Worm (Caenorhabditis elegans) whole organism, L4 larva: ENCODE data around the gene eif-3.L.
A peak's percentile ranks its signal among the peaks of the same experiment; 100 is the strongest.

Experiments used
- F37D6.2 ChIP-seq: sonication (generic microtip); optimal IDR thresholded peaks from 2 replicates; lab custom pipeline; 2016; ENCODE audit warnings: mild to moderate bottlenecking, missing genetic modification characterization, missing compliant biosample characterization
- F44E2.7 ChIP-seq: fragments of 200-800 bp; sonication (Bioruptor generic); IDR thresholded peaks from 2 replicates; pipeline ENCODE4 v2.1.2; 2022; ENCODE audit warnings: missing genetic modification characterization, missing compliant biosample characterization
- R02D3.7 ChIP-seq: fragments of 150-350 bp; sonication (generic microtip); optimal IDR thresholded peaks from 3 replicates; lab custom pipeline; 2014; ENCODE audit warnings: missing biosample characterization, missing genetic modification characterization
- T20F7.1 ChIP-seq: fragments of 200-800 bp; sonication (Bioruptor generic); optimal IDR thresholded peaks from 2 replicates; lab custom pipeline; 2018; ENCODE audit warnings: mild to moderate bottlenecking, missing genetic modification characterization, missing compliant biosample characterization
- T26A8.4 ChIP-seq: fragments of 200-800 bp; sonication (Bioruptor generic); IDR thresholded peaks from 2 replicates; pipeline ENCODE4 v1.3.6; 2022; ENCODE audit warnings: missing genetic modification characterization, missing compliant biosample characterization
- Y105C5A.15 ChIP-seq: fragments of 200-800 bp; sonication (Bioruptor generic); IDR thresholded peaks from 2 replicates; pipeline ENCODE4 v1.3.6; 2022; ENCODE audit warnings: missing genetic modification characterization, missing compliant biosample characterization
- Y48G9A.11 ChIP-seq: fragments of 200-800 bp; sonication (Bioruptor generic); IDR thresholded peaks from 2 replicates; pipeline ENCODE4 v1.3.6; 2022; ENCODE audit warnings: missing genetic modification reagents, missing genetic modification characterization, missing compliant biosample characterization
- Y75B8A.6 ChIP-seq: fragments of 200-800 bp; sonication (Bioruptor generic); IDR thresholded peaks from 2 replicates; pipeline ENCODE4 v1.3.6; 2022; ENCODE audit warnings: missing genetic modification reagents, missing genetic modification characterization, missing compliant biosample characterization
- aha-1 ChIP-seq: fragments of 150-350 bp; peaks from one replicate; lab custom pipeline; 2014; ENCODE audit warnings: missing biosample characterization, missing genetic modification characterization
- aly-2 ChIP-seq: sonication (generic microtip); optimal IDR thresholded peaks from 2 replicates; lab custom pipeline; 2018; ENCODE audit warnings: missing biosample characterization, missing genetic modification characterization
- arid-1 ChIP-seq: fragments of 200-800 bp; sonication (Bioruptor generic); conservative IDR thresholded peaks from 2 replicates; pipeline ENCODE4 v1.3.6; 2022; ENCODE audit warnings: missing genetic modification reagents, missing genetic modification characterization, missing compliant biosample characterization
- ceh-44 ChIP-seq: fragments of 200-800 bp; sonication (Bioruptor generic); IDR thresholded peaks from 2 replicates; pipeline ENCODE4 v1.3.6; 2022; ENCODE audit warnings: missing genetic modification reagents, missing genetic modification characterization, missing compliant biosample characterization
- ceh-82 ChIP-seq: sonication (generic microtip); optimal IDR thresholded peaks from 2 replicates; lab custom pipeline; 2017; ENCODE audit warnings: missing biosample characterization, missing genetic modification characterization
- cey-2 ChIP-seq: sonication (generic microtip); optimal IDR thresholded peaks from 3 replicates; lab custom pipeline; 2017; ENCODE audit warnings: missing genetic modification characterization, mild to moderate bottlenecking, missing compliant biosample characterization, antibody characterized with exemption, borderline replicate concordance; ENCODE audit not compliant: insufficient read depth
- daf-12 ChIP-seq: fragments of 150-350 bp; optimal IDR thresholded peaks from 2 replicates; lab custom pipeline; 2014; ENCODE audit warnings: missing biosample characterization, missing genetic modification reagents, missing genetic modification characterization
- daf-16 ChIP-seq, 3 experiments: sonication (generic microtip); optimal IDR thresholded peaks; 2 replicates each; lab custom pipeline; 2016 to 2017; ENCODE audit warnings: missing genetic modification characterization in 3 of 3, missing genetic modification reagents in 3 of 3, mild to moderate bottlenecking in 2 of 3, missing compliant biosample characterization in 2 of 3, missing biosample characterization in 1 of 3, moderate library complexity in 1 of 3
- daf-19 ChIP-seq: fragments of 200-800 bp; sonication (Bioruptor generic); conservative IDR thresholded peaks from 2 replicates; pipeline ENCODE4 v1.3.6; 2022; ENCODE audit warnings: missing genetic modification characterization, missing compliant biosample characterization
- dmd-6 ChIP-seq: fragments of 200-800 bp; sonication (Bioruptor generic); IDR thresholded peaks from 2 replicates; pipeline ENCODE4 v1.3.6; 2022; ENCODE audit warnings: missing genetic modification reagents, missing genetic modification characterization, missing compliant biosample characterization
- dpl-1 ChIP-seq: fragments of 150-350 bp; optimal IDR thresholded peaks from 2 replicates; lab custom pipeline; 2014; ENCODE audit warnings: missing biosample characterization, missing genetic modification reagents, missing genetic modification characterization
- dve-1 ChIP-seq: sonication (generic microtip); optimal IDR thresholded peaks from 2 replicates; lab custom pipeline; 2017; ENCODE audit warnings: antibody characterized with exemption, mild to moderate bottlenecking, missing genetic modification characterization, missing compliant biosample characterization; ENCODE audit not compliant: insufficient read depth
- gei-8 ChIP-seq: fragments of 200-800 bp; sonication (Bioruptor generic); optimal IDR thresholded peaks from 2 replicates; lab custom pipeline; 2018; ENCODE audit warnings: mild to moderate bottlenecking, missing genetic modification characterization, missing compliant biosample characterization
- lin-1 ChIP-seq: fragments of 200-800 bp; sonication (Bioruptor generic); IDR thresholded peaks from 2 replicates; pipeline ENCODE4 v1.3.6; 2022; ENCODE audit warnings: missing genetic modification reagents, missing genetic modification characterization, missing compliant biosample characterization
- lin-39 ChIP-seq: fragments of 150-350 bp; optimal IDR thresholded peaks from 2 replicates; lab custom pipeline; 2014; ENCODE audit warnings: missing biosample characterization, missing genetic modification reagents, missing genetic modification characterization
- lsy-2 ChIP-seq, 2 experiments: fragments of 150-350 bp in 1 of 2; sonication (generic microtip) in 1 of 2; optimal IDR thresholded peaks; 2 replicates each; lab custom pipeline; 2014 to 2017; ENCODE audit warnings: missing biosample characterization in 2 of 2, missing genetic modification characterization in 2 of 2
- madf-9 ChIP-seq: fragments of 200-800 bp; sonication (Bioruptor generic); conservative IDR thresholded peaks from 2 replicates; pipeline ENCODE4 v1.3.6; 2022; ENCODE audit warnings: missing genetic modification reagents, missing genetic modification characterization, missing compliant biosample characterization
- mdl-1 ChIP-seq, 2 experiments: fragments of 150-350 bp in 1 of 2; sonication (generic microtip) in 1 of 2; optimal IDR thresholded peaks; 2 replicates each; lab custom pipeline; 2014 to 2017; ENCODE audit warnings: missing biosample characterization in 2 of 2, missing genetic modification characterization in 2 of 2
- mdt-29 ChIP-seq: fragments of 200-800 bp; sonication (Bioruptor generic); IDR thresholded peaks from 2 replicates; pipeline ENCODE4 v1.3.6; 2022; ENCODE audit warnings: missing genetic modification reagents, missing genetic modification characterization, missing compliant biosample characterization
- mxl-2 ChIP-seq: fragments of 200-800 bp; sonication (Bioruptor generic); conservative IDR thresholded peaks from 2 replicates; pipeline ENCODE4 v1.3.6; 2022; ENCODE audit warnings: missing genetic modification reagents, missing genetic modification characterization, missing compliant biosample characterization
- nhr-10 ChIP-seq: fragments of 150-350 bp; optimal IDR thresholded peaks from 2 replicates; lab custom pipeline; 2014; ENCODE audit warnings: missing biosample characterization, missing genetic modification characterization
- nhr-102 ChIP-seq: sonication (generic microtip); optimal IDR thresholded peaks from 2 replicates; lab custom pipeline; 2016; ENCODE audit warnings: mild to moderate bottlenecking, missing genetic modification characterization, moderate library complexity, missing compliant biosample characterization
- nhr-111 ChIP-seq: fragments of 200-800 bp; sonication (Bioruptor generic); optimal IDR thresholded peaks from 2 replicates; lab custom pipeline; 2018; ENCODE audit warnings: mild to moderate bottlenecking, missing genetic modification characterization, missing compliant biosample characterization
- nhr-237 ChIP-seq: sonication (generic microtip); optimal IDR thresholded peaks from 2 replicates; lab custom pipeline; 2017; ENCODE audit warnings: missing biosample characterization, missing genetic modification characterization
- nhr-41 ChIP-seq: fragments of 200-800 bp; sonication (Bioruptor generic); IDR thresholded peaks from 2 replicates; pipeline ENCODE4 v1.3.6; 2022; ENCODE audit warnings: missing genetic modification reagents, missing genetic modification characterization, missing compliant biosample characterization
- nhr-6 ChIP-seq: fragments of 150-350 bp; optimal IDR thresholded peaks from 2 replicates; lab custom pipeline; 2014; ENCODE audit warnings: missing biosample characterization, missing genetic modification characterization
- nhr-76 ChIP-seq: fragments of 150-350 bp; optimal IDR thresholded peaks from 2 replicates; lab custom pipeline; 2014; ENCODE audit warnings: missing biosample characterization, missing genetic modification characterization
- pha-4 ChIP-seq, 2 experiments: fragments of 150-350 bp in 1 of 2; fragments of 200-800 bp in 1 of 2; sonication (Bioruptor generic) in 1 of 2; IDR thresholded peaks in 1 of 2; optimal IDR thresholded peaks in 1 of 2; 2 replicates each; pipeline versions ENCODE4 v1.3.6 to Lab custom; 2014 to 2022; ENCODE audit warnings: missing genetic modification characterization in 2 of 2, missing genetic modification reagents in 2 of 2, missing biosample characterization in 1 of 2, missing compliant biosample characterization in 1 of 2
- rbr-2 ChIP-seq: sonication (generic microtip); optimal IDR thresholded peaks from 2 replicates; lab custom pipeline; 2016; ENCODE audit warnings: missing genotype, missing genetic modification characterization, missing compliant biosample characterization
- saeg-2 ChIP-seq: fragments of 200-800 bp; sonication (Bioruptor generic); IDR thresholded peaks from 2 replicates; pipeline ENCODE4 v1.3.6; 2022; ENCODE audit warnings: missing genetic modification reagents, missing genetic modification characterization, missing compliant biosample characterization
- skn-1 ChIP-seq: fragments of 150-350 bp; optimal IDR thresholded peaks from 2 replicates; lab custom pipeline; 2014; ENCODE audit warnings: missing biosample characterization, missing genetic modification characterization
- snpc-4 ChIP-seq: fragments of 150-350 bp; optimal IDR thresholded peaks from 2 replicates; lab custom pipeline; 2014; ENCODE audit warnings: missing biosample characterization, missing genetic modification characterization
- tra-1 ChIP-seq: fragments of 200-800 bp; sonication (Bioruptor generic); IDR thresholded peaks from 2 replicates; pipeline ENCODE4 v1.3.6; 2022; ENCODE audit warnings: missing genetic modification reagents, missing genetic modification characterization, missing compliant biosample characterization
- unc-39 ChIP-seq: sonication (generic microtip); optimal IDR thresholded peaks from 2 replicates; lab custom pipeline; 2017; ENCODE audit warnings: missing biosample characterization, missing genetic modification characterization
- unc-62 ChIP-seq, 3 experiments: fragments of 150-350 bp in 1 of 3; sonication (generic microtip); optimal IDR thresholded peaks in 2 of 3; peaks in 1 of 3; 1 replicate in 1 of 3; 2 replicates in 2 of 3; lab custom pipeline; 2014 to 2017; ENCODE audit warnings: missing biosample characterization in 3 of 3, missing genetic modification characterization in 3 of 3, missing genetic modification reagents in 3 of 3, missing genotype in 1 of 3
- zag-1 ChIP-seq: fragments of 150-350 bp; optimal IDR thresholded peaks from 2 replicates; lab custom pipeline; 2014; ENCODE audit warnings: missing biosample characterization, missing genetic modification characterization
- zfp-2 ChIP-seq: sonication (generic microtip); optimal IDR thresholded peaks from 2 replicates; lab custom pipeline; 2016; ENCODE audit warnings: mild to moderate bottlenecking, missing genetic modification characterization, missing compliant biosample characterization
- zfp-3 ChIP-seq: fragments of 200-800 bp; sonication (Bioruptor generic); conservative IDR thresholded peaks from 2 replicates; pipeline ENCODE4 v1.3.6; 2022; ENCODE audit warnings: missing genetic modification reagents, missing genetic modification characterization, missing compliant biosample characterization
- zip-2 ChIP-seq: fragments of 150-350 bp; optimal IDR thresholded peaks from 2 replicates; lab custom pipeline; 2014; ENCODE audit warnings: missing biosample characterization, missing genetic modification characterization
- ztf-11 ChIP-seq: fragments of 150-350 bp; optimal IDR thresholded peaks from 2 replicates; lab custom pipeline; 2014; ENCODE audit warnings: missing biosample characterization, missing genetic modification characterization

The eif-3.L gene

ce11 chrII:5577060-5577459 lies 45.2 kb downstream of the eif-3.L start (continued):
- TF ChIP-seq zip-2 (tag; lab: Kevin White, UChicago) (peak; percentile 23), Y105C5A.15 (peak; percentile 83), ceh-44 (GFP tag; lab: Robert Waterston, UW) (0 out of 2 replicates have a peak, but pooled peaks have one; percentile 26), arid-1 (GFP tag; lab: Robert Waterston, UW) (peak; percentile 46; the same call in 1 of the 2 replicates), lin-39 (tag; lab: Kevin White, UChicago) (no peak), unc-39 (no peak), pha-4 (GFP tag; IDR thresholded peaks at IDR 0.05; lab: Robert Waterston, UW) (peak; percentile 73), pha-4 (tag; optimal IDR thresholded peaks at IDR 0.05; lab: Kevin White, UChicago) (no peak), aly-2 (tag; lab: Kevin White, UChicago) (no peak), nhr-41 (GFP tag; lab: Robert Waterston, UW) (no peak), skn-1 (tag; lab: Kevin White, UChicago) (no peak), zfp-2 (tag; lab: Kevin White, UChicago) (no peak), F37D6.2 (tag; lab: Kevin White, UChicago) (peak; percentile 17), nhr-102 (peak; percentile 56), daf-12 (tag; lab: Kevin White, UChicago) (no peak), zag-1 (no peak), rbr-2 (tag; lab: Kevin White, UChicago) (peak; percentile 60), dpl-1 (no peak), snpc-4 (tag; lab: Kevin White, UChicago) (no peak), nhr-237 (no peak), nhr-6 (tag; lab: Kevin White, UChicago) (no peak), saeg-2 (GFP tag; lab: Robert Waterston, UW) (no peak), gei-8 (GFP tag; lab: Kevin White, UChicago) (peak; percentile 4), R02D3.7 (tag; lab: Kevin White, UChicago) (no peak), mdl-1 (tag; optimal IDR thresholded peaks at IDR 0.05; lab: Kevin White, UChicago) (no peak)

ce11 chrII:5574925-5575324 lies 47.4 kb downstream of the eif-3.L start:
- TF ChIP-seq zip-2 (tag; lab: Kevin White, UChicago) (peak; percentile 3), mdt-29 (GFP tag; lab: Robert Waterston, UW) (0 out of 2 replicates have a peak, but pooled peaks have one; percentile 7), madf-9 (no peak), nhr-10 (tag; lab: Kevin White, UChicago) (no peak), daf-19 (GFP tag; lab: Robert Waterston, UW) (no peak), unc-62 (GFP tag; optimal IDR thresholded peaks at IDR 0.05 in 1 of 2; lab: Kevin White, UChicago) (no peak), unc-62 (tag; optimal IDR thresholded peaks at IDR 0.05; lab: Kevin White, UChicago) (no peak), nhr-111 (GFP tag; lab: Kevin White, UChicago) (no peak), lsy-2 (tag; optimal IDR thresholded peaks at IDR 0.05; lab: Kevin White, UChicago) (peak in 1 of 2 experiments; percentile 30), Y105C5A.15 (0 out of 2 replicates have a peak, but pooled peaks have one; percentile 32), zfp-3 (peak; percentile 83; the same call in 1 of the 2 replicates), nhr-102 (peak; percentile 64), snpc-4 (tag; lab: Kevin White, UChicago) (no peak), ceh-82 (no peak), dmd-6 (peak; percentile 38), dve-1 (tag; lab: Kevin White, UChicago) (peak; percentile 17), zag-1 (no peak), T20F7.1 (peak; percentile 2), nhr-76 (no peak), aha-1 (tag; lab: Kevin White, UChicago) (peak; percentile 56), lin-1 (GFP tag; lab: Robert Waterston, UW) (no peak), Y48G9A.11 (GFP tag; lab: Robert Waterston, UW) (no peak), Y75B8A.6 (0 out of 2 replicates have a peak, but pooled peaks have one; percentile 24), T26A8.4 (GFP tag; lab: Robert Waterston, UW) (peak; percentile 60; the same call in 1 of the 2 replicates), daf-16 (GFP tag; optimal IDR thresholded peaks at IDR 0.05; lab: Kevin White, UChicago) (peak in 1 of 2 experiments; percentile 24), daf-16 (tag; optimal IDR thresholded peaks at IDR 0.05; lab: Kevin White, UChicago) (no peak), F44E2.7 (GFP tag; lab: Robert Waterston, UW) (no peak), cey-2 (tag; lab: Kevin White, UChicago) (no peak), ztf-11 (tag; lab: Kevin White, UChicago) (no peak), tra-1 (GFP tag; lab: Robert Waterston, UW) (peak; percentile 21; the same call in 1 of the 2 replicates), mxl-2 (GFP tag; lab: Robert Waterston, UW) (no peak), rbr-2 (tag; lab: Kevin White, UChicago) (no peak)
